Fruit fly (Drosophila melanogaster) whole organism, prepupa: ENCODE measurements around the gene Cdc42.

Experiments used
- CG10669 ChIP-seq: fragments of 200-800 bp; sonication (Bioruptor generic); optimal IDR thresholded peaks from 3 replicates; lab custom pipeline; 2018; ENCODE audit warnings: missing biosample characterization, mild to moderate bottlenecking, missing genetic modification characterization, moderate library complexity
- CG15336 ChIP-seq: fragments of 200-800 bp; sonication (Bioruptor generic); IDR thresholded peaks from 2 replicates; pipeline ENCODE4 v1.3.6; 2022; ENCODE audit warnings: missing biosample characterization, missing genetic modification characterization
- CG3919 ChIP-seq: fragments of 200-800 bp; sonication (Bioruptor generic); optimal IDR thresholded peaks from 3 replicates; lab custom pipeline; 2016; ENCODE audit warnings: missing biosample characterization, missing genetic modification characterization
- CG6163 ChIP-seq: fragments of 200-800 bp; sonication (Bioruptor generic); IDR thresholded peaks from 3 replicates; pipeline ENCODE4 v1.3.6; 2022; ENCODE audit warnings: missing biosample characterization, missing genetic modification characterization
- CG6854 ChIP-seq: fragments of 200-800 bp; sonication (Bioruptor generic); optimal IDR thresholded peaks from 2 replicates; lab custom pipeline; 2017; ENCODE audit warnings: missing biosample characterization, mild to moderate bottlenecking, missing genetic modification characterization
- CG8119 ChIP-seq: fragments of 200-800 bp; sonication (Bioruptor generic); IDR thresholded peaks from 3 replicates; pipeline ENCODE4 v1.3.6; 2022; ENCODE audit warnings: missing biosample characterization, missing genetic modification characterization
- Eip93F ChIP-seq: fragments of 200-800 bp; sonication (Bioruptor generic); optimal IDR thresholded peaks from 2 replicates; lab custom pipeline; 2016; ENCODE audit warnings: missing biosample characterization, mild to moderate bottlenecking, missing genetic modification characterization
- Sox102F ChIP-seq: fragments of 200-800 bp; sonication (Bioruptor generic); optimal IDR thresholded peaks from 2 replicates; lab custom pipeline; 2016; ENCODE audit warnings: missing biosample characterization, mild to moderate bottlenecking, missing genetic modification characterization
- Sox14 ChIP-seq: fragments of 200-800 bp; sonication (Bioruptor generic); optimal IDR thresholded peaks from 3 replicates; lab custom pipeline; 2016; ENCODE audit warnings: missing biosample characterization, missing genetic modification characterization
- vri ChIP-seq: fragments of 200-800 bp; sonication (Bioruptor generic); optimal IDR thresholded peaks from 3 replicates; lab custom pipeline; 2016; ENCODE audit warnings: missing biosample characterization, mild to moderate bottlenecking, missing genetic modification characterization

dm6 chrX:19717988-19718973, 21.4 kb downstream of the Cdc42 start, which contains the start of gene CG12531:
- TF ChIP-seq Sox102F (GFP tag; lab: Kevin White, UChicago) = no peak
- no peak for TF ChIP-seq CG15336 (GFP tag; lab: Robert Waterston, UW)
- TF ChIP-seq CG6854 = no peak
- no peak for TF ChIP-seq CG3919 (GFP tag; lab: Kevin White, UChicago)
- no peak for TF ChIP-seq vri (GFP tag; lab: Kevin White, UChicago)
- TF ChIP-seq CG10669 (GFP tag; lab: Kevin White, UChicago) = no peak
- TF ChIP-seq CG6163 = no peak
- TF ChIP-seq Eip93F (GFP tag; lab: Kevin White, UChicago) = no peak
- TF ChIP-seq CG8119 (GFP tag; lab: Robert Waterston, UW) = no peak
- no peak for TF ChIP-seq Sox14 (GFP tag; lab: Kevin White, UChicago)
